Fruit fly (Drosophila melanogaster) ovary, adult (tissue): ENCODE data around the gene Dys.
A peak's percentile ranks its signal among the peaks of the same experiment; 100 is the strongest.

Experiments used
- CG17801 ChIP-seq: fragments of 200-800 bp; optimal IDR thresholded peaks from 2 replicates; lab custom pipeline; 2019; ENCODE audit warnings: missing biosample characterization, mild to moderate bottlenecking, missing genetic modification characterization, moderate library complexity; ENCODE audit not compliant: partially characterized antibody

Dys gene

dm6 chr3R:19460409-19461217 is at the start of gene Dys:
Dys (plus strand) TSS chr3R:19461085.
- TF ChIP-seq CG17801 (GFP tag; lab: Kevin White, UChicago), result no peak

dm6 chr3R:19411371-19411770 is 49.5 kb upstream of the Dys start:
- no peak for TF ChIP-seq CG17801 (GFP tag; lab: Kevin White, UChicago)

DNA sequence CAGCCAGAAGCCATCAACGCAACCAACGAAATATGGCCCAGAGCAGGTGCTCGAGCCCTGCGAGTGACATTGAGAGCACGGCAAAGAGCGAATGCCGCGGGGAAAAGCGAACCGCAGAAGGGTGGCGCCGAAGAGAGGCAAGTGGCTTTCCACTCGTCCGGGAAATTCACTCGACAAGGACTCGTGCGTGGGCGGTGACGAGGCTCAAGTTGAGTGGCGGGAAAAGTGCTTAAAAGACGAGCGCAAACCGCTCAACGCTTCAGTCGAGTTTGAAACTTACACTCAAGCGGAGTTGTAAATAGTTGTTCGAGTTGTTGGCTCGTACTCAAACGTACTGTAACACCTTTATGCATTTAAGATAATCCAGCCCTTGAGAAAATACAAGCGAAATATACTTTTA is 48.5 kb upstream of the Dys start, which contains the start of gene CG31221:
TSS of gene CG31221 (plus strand) at position 256 of the 400 bp plus-strand sequence.
- TF ChIP-seq CG17801 (GFP tag; lab: Kevin White, UChicago), result no peak

DNA sequence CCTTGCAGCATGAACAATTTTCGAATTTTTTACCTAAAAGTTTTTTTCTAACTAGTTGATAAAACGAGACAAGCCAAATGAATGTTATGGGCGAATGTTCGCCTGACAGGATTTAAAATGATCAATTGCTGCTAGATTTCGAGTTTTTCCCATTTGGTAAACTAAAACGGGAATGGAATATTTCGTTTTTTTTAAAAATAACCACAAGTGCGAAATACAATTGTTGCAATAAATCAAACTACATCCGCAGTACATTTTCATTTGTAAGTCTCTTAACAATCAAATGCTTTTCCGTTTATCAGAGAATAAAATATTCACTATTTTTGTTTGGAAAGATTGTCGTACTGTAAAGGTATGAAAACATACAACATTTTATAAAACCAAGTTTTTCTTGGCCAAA is 35.8 kb upstream of the Dys start, which contains the start of gene CG3517:
TSS of gene CG3517 (minus strand) at position 101 of the 400 bp plus-strand sequence.
- TF ChIP-seq CG17801 (GFP tag; lab: Kevin White, UChicago), result no peak

- no peak for TF ChIP-seq CG17801 (GFP tag; lab: Kevin White, UChicago)
These were observed 287 bp downstream of the Dys start for dm6 chr3R:19461218-19461526.

dm6 chr3R:19463016-19463664 is 2.3 kb downstream of the Dys start, which contains the start of gene Scsalpha2:
Scsalpha2 (minus strand) TSS chr3R:19463066.
- TF ChIP-seq CG17801 (GFP tag; lab: Kevin White, UChicago), result no peak

dm6 chr3R:19463874-19464549 is 3.1 kb downstream of the Dys start:
- peak; percentile 20 for TF ChIP-seq CG17801 (GFP tag; lab: Kevin White, UChicago)

DNA sequence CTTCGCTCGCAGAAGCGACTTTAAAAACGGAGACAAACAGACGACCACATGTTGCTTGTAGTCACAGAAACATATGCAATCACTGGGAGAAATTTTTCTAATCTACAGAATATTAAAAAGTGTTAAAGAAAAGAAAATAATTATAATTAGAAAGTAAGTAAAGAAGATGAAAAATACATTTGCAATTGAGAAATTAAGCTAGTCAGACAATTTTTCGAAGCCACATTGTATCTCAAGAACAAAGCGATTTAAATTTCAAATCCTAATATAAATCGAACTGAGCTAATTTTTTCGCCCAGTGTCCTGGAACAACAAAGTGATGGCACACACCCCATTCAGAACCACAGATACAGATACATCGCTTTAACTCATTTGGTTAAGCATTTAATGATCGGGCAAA is 4.4 kb downstream of the Dys start:
- no peak for TF ChIP-seq CG17801 (GFP tag; lab: Kevin White, UChicago)

DNA sequence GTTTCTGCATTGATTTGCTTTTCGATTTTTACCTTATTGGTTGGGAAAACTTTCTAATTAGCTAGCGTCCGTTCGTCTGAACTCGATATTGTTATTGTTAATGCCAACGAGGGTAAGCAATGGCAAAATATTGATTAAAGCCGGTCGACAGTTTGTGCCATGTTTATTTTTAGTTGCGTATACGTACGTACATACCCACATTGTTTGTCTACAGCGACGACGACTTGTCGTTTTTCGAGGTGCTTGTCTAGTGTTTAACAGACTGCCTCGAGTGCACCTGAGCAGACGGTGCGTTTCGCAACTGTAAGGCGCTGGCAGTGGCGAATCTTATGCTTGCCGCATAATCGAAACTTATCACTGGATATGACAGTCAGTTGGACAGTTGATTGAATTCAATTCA is 6.6 kb downstream of the Dys start:
- no peak for TF ChIP-seq CG17801 (GFP tag; lab: Kevin White, UChicago)

- TF ChIP-seq CG17801 (GFP tag; lab: Kevin White, UChicago), result no peak
These were observed 9.7 kb downstream of the Dys start for dm6 chr3R:19470607-19471006.

dm6 chr3R:19472218-19472617 is 11.3 kb downstream of the Dys start:
- no peak for TF ChIP-seq CG17801 (GFP tag; lab: Kevin White, UChicago)

DNA sequence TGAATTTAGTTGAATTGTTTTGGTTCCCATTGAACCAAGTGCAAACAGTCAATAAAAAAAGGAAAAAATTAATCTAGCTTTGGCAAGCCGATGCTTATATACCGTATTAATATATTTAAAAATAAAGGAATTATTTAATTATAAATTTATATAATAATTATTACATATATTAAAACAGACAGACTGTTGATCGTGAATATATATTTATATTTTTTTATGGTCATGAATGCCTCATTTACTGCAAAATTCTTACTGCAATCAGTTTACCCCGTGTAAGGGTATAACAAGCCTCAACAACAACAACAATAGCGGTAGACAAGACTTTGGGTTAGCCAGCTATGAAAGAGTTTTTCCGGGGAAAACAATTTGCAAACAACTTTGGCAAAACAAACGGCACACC is 13.2 kb downstream of the Dys start:
- TF ChIP-seq CG17801 (GFP tag; lab: Kevin White, UChicago), result no peak

DNA sequence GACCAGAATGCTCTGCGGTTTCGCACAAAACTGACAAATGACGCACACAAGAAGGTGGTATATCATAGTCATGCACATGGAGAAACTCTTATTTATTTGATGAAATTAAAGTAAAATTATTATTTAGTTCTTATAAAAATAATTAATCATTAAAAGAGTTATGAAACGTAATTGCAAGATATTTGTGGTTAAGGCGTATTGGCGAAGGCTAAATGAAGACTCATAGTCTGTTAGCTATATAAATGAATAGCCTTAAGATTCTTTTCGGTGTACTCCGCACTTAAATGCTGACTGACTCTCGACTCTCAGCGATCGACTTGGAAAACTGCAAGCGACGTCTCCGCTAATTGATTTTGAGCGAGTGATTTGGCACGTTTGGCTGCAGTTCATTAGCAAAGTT is 15.6 kb downstream of the Dys start:
- TF ChIP-seq CG17801 (GFP tag; lab: Kevin White, UChicago), result peak; percentile 25

dm6 chr3R:19486422-19486821 is 25.5 kb downstream of the Dys start:
- no peak for TF ChIP-seq CG17801 (GFP tag; lab: Kevin White, UChicago)

- TF ChIP-seq CG17801 (GFP tag; lab: Kevin White, UChicago), result no peak
These were observed 29.1 kb downstream of the Dys start for dm6 chr3R:19489963-19490362.
